Fruit fly (Drosophila melanogaster) whole organism, embryonic: Measurements from ENCODE around the gene Vm32E.

Experiments
- ATbp ChIP-seq: fragments of 200-800 bp; sonication (Bioruptor generic); optimal IDR thresholded peaks from 2 replicates; lab custom pipeline; 2017; ENCODE audit warnings: missing biosample characterization, mild to moderate bottlenecking, missing genetic modification characterization, missing genetic modification reagents
- CG10959 ChIP-seq: fragments of 200-800 bp; sonication (Bioruptor generic); IDR thresholded peaks from 2 replicates; pipeline ENCODE4 v1.3.6; 2022; ENCODE audit warnings: missing biosample characterization, missing genetic modification characterization
- CG12299 ChIP-seq: fragments of 200-800 bp; sonication (Bioruptor generic); optimal IDR thresholded peaks from 2 replicates; lab custom pipeline; 2018; ENCODE audit warnings: missing biosample characterization, mild to moderate bottlenecking, missing genetic modification characterization
- CG14965 ChIP-seq: fragments of 200-800 bp; sonication (Bioruptor generic); optimal IDR thresholded peaks from 2 replicates; lab custom pipeline; 2016; ENCODE audit warnings: missing biosample characterization, missing genetic modification characterization, borderline replicate concordance
- CG1647 ChIP-seq: fragments of 200-800 bp; sonication (Bioruptor generic); optimal IDR thresholded peaks from 3 replicates; lab custom pipeline; 2016; ENCODE audit warnings: missing biosample characterization, missing genetic modification characterization
- CG18599 ChIP-seq: fragments of 200-800 bp; sonication (Bioruptor generic); optimal IDR thresholded peaks from 3 replicates; lab custom pipeline; 2017; ENCODE audit warnings: missing biosample characterization, missing genetic modification characterization, mild to moderate bottlenecking, moderate library complexity, missing genetic modification reagents
- CG2129 ChIP-seq: fragments of 200-800 bp; sonication (Bioruptor generic); IDR thresholded peaks from 2 replicates; pipeline ENCODE4 v1.3.6; 2022; ENCODE audit warnings: missing biosample characterization, missing genetic modification characterization; ENCODE audit not compliant: partially characterized antibody
- CG32532 ChIP-seq: fragments of 200-800 bp; sonication (Bioruptor generic); IDR thresholded peaks from 2 replicates; pipeline ENCODE4 v1.3.6; 2022; ENCODE audit warnings: missing biosample characterization, missing genetic modification characterization
- CG4424 ChIP-seq: fragments of 200-800 bp; sonication (Bioruptor generic); optimal IDR thresholded peaks from 3 replicates; lab custom pipeline; 2016; ENCODE audit warnings: missing biosample characterization, missing genetic modification characterization
- CG6175 ChIP-seq: fragments of 200-800 bp; sonication (Bioruptor generic); IDR thresholded peaks from 3 replicates; pipeline ENCODE4 v1.3.6; 2022; ENCODE audit warnings: missing biosample characterization, missing genetic modification characterization
- CG7745 ChIP-seq: fragments of 200-800 bp; sonication (Bioruptor generic); optimal IDR thresholded peaks from 2 replicates; lab custom pipeline; 2018; ENCODE audit warnings: missing biosample characterization, mild to moderate bottlenecking, missing genetic modification characterization, moderate library complexity
- CG9609 ChIP-seq: fragments of 200-800 bp; sonication (Bioruptor generic); optimal IDR thresholded peaks from 3 replicates; lab custom pipeline; 2016; ENCODE audit warnings: missing biosample characterization, missing genetic modification characterization
- CG9727 ChIP-seq: fragments of 200-800 bp; sonication (Bioruptor generic); optimal IDR thresholded peaks from 3 replicates; lab custom pipeline; 2017; ENCODE audit warnings: missing biosample characterization, mild to moderate bottlenecking, missing genetic modification characterization
- Camta ChIP-seq: fragments of 200-800 bp; sonication (Bioruptor generic); optimal IDR thresholded peaks from 2 replicates; lab custom pipeline; 2016; ENCODE audit warnings: missing biosample characterization, missing genetic modification characterization
- CrebB ChIP-seq: fragments of 200-800 bp; sonication (Bioruptor generic); optimal IDR thresholded peaks from 3 replicates; lab custom pipeline; 2018; ENCODE audit warnings: missing biosample characterization, mild to moderate bottlenecking, missing genetic modification characterization
- Dip3 ChIP-seq: fragments of 200-800 bp; sonication (Bioruptor generic); optimal IDR thresholded peaks from 3 replicates; lab custom pipeline; 2016; ENCODE audit warnings: missing biosample characterization, missing genetic modification characterization
- Dll ChIP-seq: fragments of 200-800 bp; sonication (Bioruptor generic); IDR thresholded peaks from 4 replicates; pipeline ENCODE4 v1.3.6; 2022; ENCODE audit warnings: missing biosample characterization, missing genetic modification characterization; ENCODE audit not compliant: partially characterized antibody
- Doc2 ChIP-seq: fragments of 200-800 bp; sonication (Bioruptor generic); IDR thresholded peaks from 2 replicates; pipeline ENCODE4 v1.3.6; 2022; ENCODE audit warnings: missing biosample characterization, missing genetic modification characterization
- E2f1 ChIP-seq: fragments of 200-800 bp; sonication (Bioruptor generic); IDR thresholded peaks from 2 replicates; pipeline ENCODE4 v1.3.6; 2022; ENCODE audit warnings: missing biosample characterization, missing genetic modification characterization
- Fer2 ChIP-seq: fragments of 200-800 bp; sonication (Bioruptor generic); optimal IDR thresholded peaks from 2 replicates; lab custom pipeline; 2018; ENCODE audit warnings: missing biosample characterization, mild to moderate bottlenecking, missing genetic modification characterization, moderate library complexity
- Hr78 ChIP-seq, 2 experiments: fragments of 200-800 bp in 1 of 2; fragments of >200 bp in 1 of 2; sonication (Bioruptor generic) in 1 of 2; optimal IDR thresholded peaks; 2 replicates each; lab custom pipeline; 2017 to 2019; ENCODE audit warnings: missing biosample characterization in 2 of 2, missing genetic modification characterization in 2 of 2, mild to moderate bottlenecking in 1 of 2, moderate library complexity in 1 of 2
- Jarid2 ChIP-seq: fragments of 200-800 bp; sonication (Bioruptor generic); optimal IDR thresholded peaks from 3 replicates; lab custom pipeline; 2017; ENCODE audit warnings: mild to moderate bottlenecking, missing biosample characterization, missing genetic modification reagents, missing genetic modification characterization
- Lpt ChIP-seq: fragments of >200 bp; optimal IDR thresholded peaks from 2 replicates; lab custom pipeline; 2018; ENCODE audit warnings: missing biosample characterization, missing genetic modification characterization
- Max ChIP-seq: fragments of 200-800 bp; sonication (Bioruptor generic); optimal IDR thresholded peaks from 2 replicates; lab custom pipeline; 2016; ENCODE audit warnings: missing biosample characterization, mild to moderate bottlenecking, missing genetic modification characterization
- YL-1 ChIP-seq: fragments of 200-800 bp; sonication (Bioruptor generic); optimal IDR thresholded peaks from 3 replicates; lab custom pipeline; 2017; ENCODE audit warnings: missing biosample characterization, mild to moderate bottlenecking, missing genetic modification characterization
- ab ChIP-seq: fragments of 200-800 bp; sonication (Bioruptor generic); optimal IDR thresholded peaks from 2 replicates; lab custom pipeline; 2016; ENCODE audit warnings: missing biosample characterization, missing genetic modification characterization
- br ChIP-seq: fragments of >200 bp; optimal IDR thresholded peaks from 2 replicates; lab custom pipeline; 2017
- btn ChIP-seq: fragments of 200-800 bp; sonication (Bioruptor generic); optimal IDR thresholded peaks from 2 replicates; lab custom pipeline; 2016; ENCODE audit warnings: missing biosample characterization, missing genetic modification characterization
- cg ChIP-seq: fragments of 200-800 bp; sonication (Bioruptor generic); optimal IDR thresholded peaks from 3 replicates; lab custom pipeline; 2019; ENCODE audit warnings: missing biosample characterization, mild to moderate bottlenecking, missing genetic modification characterization, moderate library complexity
- chn ChIP-seq: fragments of 200-800 bp; sonication (Bioruptor generic); optimal IDR thresholded peaks from 2 replicates; lab custom pipeline; 2016; ENCODE audit warnings: missing biosample characterization, missing genetic modification characterization
- danr ChIP-seq: fragments of 200-800 bp; sonication (Bioruptor generic); IDR thresholded peaks from 2 replicates; pipeline ENCODE4 v1.3.6; 2022; ENCODE audit warnings: missing biosample characterization, missing genetic modification characterization
- dysf ChIP-seq: fragments of 200-800 bp; sonication (Bioruptor generic); IDR thresholded peaks from 3 replicates; pipeline ENCODE4 v1.3.6; 2022; ENCODE audit warnings: missing biosample characterization, missing genetic modification characterization
- emc ChIP-seq: fragments of 200-800 bp; sonication (Bioruptor generic); optimal IDR thresholded peaks from 2 replicates; lab custom pipeline; 2016; ENCODE audit warnings: missing biosample characterization, missing genetic modification characterization
- gcm ChIP-seq: fragments of 200-800 bp; sonication (Bioruptor generic); optimal IDR thresholded peaks from 2 replicates; lab custom pipeline; 2019; ENCODE audit warnings: missing biosample characterization, mild to moderate bottlenecking, missing genetic modification characterization, moderate library complexity
- gfzf ChIP-seq: fragments of 200-800 bp; sonication (Bioruptor generic); optimal IDR thresholded peaks from 2 replicates; lab custom pipeline; 2016; ENCODE audit warnings: missing biosample characterization, mild to moderate bottlenecking, missing genetic modification characterization, moderate library complexity
- grau ChIP-seq: fragments of 200-800 bp; optimal IDR thresholded peaks from 3 replicates; lab custom pipeline; 2019; ENCODE audit warnings: missing biosample characterization, mild to moderate bottlenecking, missing genetic modification characterization, moderate library complexity
- hb ChIP-seq: fragments of 200-800 bp; sonication (Bioruptor generic); IDR thresholded peaks from 3 replicates; pipeline ENCODE4 v1.3.6; 2022; ENCODE audit warnings: missing biosample characterization, missing genetic modification characterization; ENCODE audit not compliant: partially characterized antibody
- ken ChIP-seq: fragments of 200-800 bp; sonication (Bioruptor generic); IDR thresholded peaks from 3 replicates; pipeline ENCODE4 v1.3.6; 2022; ENCODE audit warnings: missing biosample characterization, missing genetic modification characterization
- lmd ChIP-seq: fragments of 200-800 bp; sonication (Bioruptor generic); IDR thresholded peaks from 2 replicates; pipeline ENCODE4 v1.3.6; 2022; ENCODE audit warnings: missing biosample characterization, missing genetic modification characterization
- lov ChIP-seq, 2 experiments: fragments of 200-800 bp in 1 of 2; fragments of >200 bp in 1 of 2; sonication (Bioruptor generic) in 1 of 2; IDR thresholded peaks in 1 of 2; optimal IDR thresholded peaks in 1 of 2; 2 replicates in 1 of 2; 3 replicates in 1 of 2; pipeline versions ENCODE4 v1.3.6 to Lab custom; 2017 to 2022; ENCODE audit warnings: missing biosample characterization in 1 of 2, missing genetic modification characterization in 1 of 2
- oc ChIP-seq: fragments of 200-800 bp; sonication (Bioruptor generic); optimal IDR thresholded peaks from 2 replicates; lab custom pipeline; 2018; ENCODE audit warnings: missing biosample characterization, mild to moderate bottlenecking, missing genetic modification characterization, moderate library complexity
- otp ChIP-seq: fragments of 200-800 bp; sonication (Bioruptor generic); IDR thresholded peaks from 3 replicates; pipeline ENCODE4, ENCODE4 v1.3.6; 2022; ENCODE audit warnings: missing biosample characterization, missing genetic modification characterization
- pan ChIP-seq, 4 experiments: fragments of >200 bp in 3 of 4; fragments of 200-800 bp in 1 of 4; sonication (Bioruptor generic) in 1 of 4; optimal IDR thresholded peaks in 3 of 4; IDR thresholded peaks in 1 of 4; 2 replicates each; pipeline versions ENCODE4 v1.3.6 to Lab custom; 2017 to 2022; ENCODE audit warnings: missing biosample characterization in 2 of 4, missing genetic modification characterization in 2 of 4, mixed read lengths in 1 of 4
- peb ChIP-seq: fragments of 200-800 bp; sonication (Bioruptor generic); IDR thresholded peaks from 2 replicates; pipeline ENCODE4 v1.3.6; 2022; ENCODE audit warnings: missing biosample characterization, missing genetic modification characterization
- pnt ChIP-seq: fragments of 200-800 bp; sonication (Bioruptor generic); optimal IDR thresholded peaks from 3 replicates; lab custom pipeline; 2016; ENCODE audit warnings: missing biosample characterization, missing genetic modification characterization
- rib ChIP-seq: fragments of 200-800 bp; sonication (Bioruptor generic); IDR thresholded peaks from 2 replicates; pipeline ENCODE4 v1.3.6; 2022; ENCODE audit warnings: missing biosample characterization, missing genetic modification characterization
- ro ChIP-seq: fragments of 200-800 bp; sonication (Bioruptor generic); IDR thresholded peaks from 2 replicates; pipeline ENCODE4 v1.3.6; 2022; ENCODE audit warnings: missing biosample characterization, missing genetic modification characterization
- sob ChIP-seq: fragments of 200-800 bp; sonication (Bioruptor generic); IDR thresholded peaks from 2 replicates; pipeline ENCODE4 v1.3.6; 2022; ENCODE audit warnings: missing biosample characterization, missing genetic modification characterization
- tll ChIP-seq, 2 experiments: fragments of 200-800 bp in 1 of 2; fragments of >200 bp in 1 of 2; sonication (Bioruptor generic) in 1 of 2; optimal IDR thresholded peaks; 2 replicates each; lab custom pipeline; 2017 to 2019; ENCODE audit warnings: missing biosample characterization in 2 of 2, missing genetic modification characterization in 2 of 2, mild to moderate bottlenecking in 1 of 2, moderate library complexity in 1 of 2
- tx ChIP-seq: fragments of 200-800 bp; sonication (Bioruptor generic); optimal IDR thresholded peaks from 2 replicates; lab custom pipeline; 2016; ENCODE audit warnings: missing biosample characterization, missing genetic modification characterization
- vfl ChIP-seq: fragments of 200-800 bp; sonication (Bioruptor generic); optimal IDR thresholded peaks from 2 replicates; lab custom pipeline; 2016; ENCODE audit warnings: missing biosample characterization, missing genetic modification characterization

Gene Vm32E

dm6 chr2L:11189116-11189449 lies 17.6 kb upstream of the Vm32E start (continued):
- TF ChIP-seq Dll (GFP tag; lab: Robert Waterston, UW): no peak
- peak; percentile 62 for TF ChIP-seq CG4424
- TF ChIP-seq gcm (GFP tag; lab: Kevin White, UChicago): peak; percentile 55
- no peak for TF ChIP-seq CG32532
- no peak for TF ChIP-seq ab (GFP tag; lab: Kevin White, UChicago)
- TF ChIP-seq Fer2 (tag; lab: Kevin White, UChicago): no peak
- TF ChIP-seq vfl: no peak
- no peak for TF ChIP-seq CG6175 (GFP tag; lab: Robert Waterston, UW)
- TF ChIP-seq ken (GFP tag; lab: Robert Waterston, UW): no peak
- TF ChIP-seq tll (GFP tag; optimal IDR thresholded peaks at IDR 0.05; lab: Kevin White, UChicago): no peak
- no peak for TF ChIP-seq CrebB
- peak; percentile 85 for TF ChIP-seq CG10959 (GFP tag; lab: Robert Waterston, UW)
- no peak for TF ChIP-seq Lpt (GFP tag; lab: Kevin White, UChicago)
- TF ChIP-seq CG9727 (GFP tag; lab: Kevin White, UChicago): peak; percentile 81
- TF ChIP-seq emc: no peak
- no peak for TF ChIP-seq oc (tag; lab: Kevin White, UChicago)
- no peak for TF ChIP-seq chn
- TF ChIP-seq danr (GFP tag; lab: Robert Waterston, UW): no peak; the same call in 1 of the 2 replicates
- no peak for TF ChIP-seq CG14965
- no peak for TF ChIP-seq CG12299 (tag; lab: Kevin White, UChicago)
- TF ChIP-seq dysf (GFP tag; lab: Robert Waterston, UW): peak; percentile 63; the same call in 1 of the 3 replicates
- TF ChIP-seq pan (optimal IDR thresholded peaks at IDR 0.05; lab: Kevin White, UChicago): peak in 1 of 2 experiments; percentile 71
- TF ChIP-seq pan (GFP tag; optimal IDR thresholded peaks at IDR 0.05 in 1 of 2, IDR thresholded peaks at IDR 0.05 in 1 of 2): peak; percentile 10 to 32
- TF ChIP-seq Dip3: no peak
- TF ChIP-seq Jarid2 (GFP tag; lab: Kevin White, UChicago): no peak
- TF ChIP-seq pnt (GFP tag; lab: Kevin White, UChicago): no peak
- no peak for TF ChIP-seq hb (GFP tag; lab: Robert Waterston, UW)
- peak; percentile 24 for TF ChIP-seq cg (GFP tag; lab: Kevin White, UChicago)
- TF ChIP-seq gfzf (GFP tag; lab: Kevin White, UChicago): no peak
- no peak for TF ChIP-seq Doc2 (GFP tag; lab: Robert Waterston, UW)
- no peak; the same call in 1 of the 2 replicates for TF ChIP-seq sob (GFP tag; lab: Robert Waterston, UW)
- peak; percentile 67; the same call in 2 of the 3 replicates for TF ChIP-seq otp
- no peak for TF ChIP-seq YL-1
- TF ChIP-seq Max (GFP tag; lab: Kevin White, UChicago): no peak
- TF ChIP-seq lov (optimal IDR thresholded peaks at IDR 0.05; lab: Kevin White, UChicago): no peak
- no peak for TF ChIP-seq lov (GFP tag; IDR thresholded peaks at IDR 0.05; lab: Robert Waterston, UW)
- no peak for TF ChIP-seq rib
- TF ChIP-seq Hr78 (GFP tag; optimal IDR thresholded peaks at IDR 0.05; lab: Kevin White, UChicago): no peak
- TF ChIP-seq lmd (GFP tag; lab: Robert Waterston, UW): peak; percentile 51
- TF ChIP-seq ro (GFP tag; lab: Robert Waterston, UW): no peak
- no peak for TF ChIP-seq btn (GFP tag; lab: Kevin White, UChicago)
- no peak for TF ChIP-seq CG1647 (GFP tag; lab: Kevin White, UChicago)
- TF ChIP-seq E2f1 (GFP tag; lab: Robert Waterston, UW): peak; percentile 43; the same call in 1 of the 2 replicates
- TF ChIP-seq CG9609 (GFP tag; lab: Kevin White, UChicago): no peak
- peak; percentile 56; the same call in 1 of the 2 replicates for TF ChIP-seq peb
- TF ChIP-seq CG18599 (GFP tag; lab: Kevin White, UChicago): no peak
- no peak for TF ChIP-seq br (lab: Kevin White, UChicago)
- no peak for TF ChIP-seq CG2129
- no peak for TF ChIP-seq CG7745 (tag; lab: Kevin White, UChicago)
- no peak for TF ChIP-seq ATbp (GFP tag; lab: Kevin White, UChicago)
- TF ChIP-seq Camta (GFP tag; lab: Kevin White, UChicago): no peak
- peak; percentile 67 for TF ChIP-seq grau (tag; lab: Kevin White, UChicago)
- no peak for TF ChIP-seq tx
